Fruit fly (Drosophila melanogaster) whole organism, adult: ENCODE results near the gene CG1273.

Experiments used
- CG11617 ChIP-seq: fragments of 200-800 bp; sonication (Bioruptor generic); optimal IDR thresholded peaks from 2 replicates; lab custom pipeline; 2017; ENCODE audit warnings: mild to moderate bottlenecking, missing biosample characterization, missing genetic modification reagents, missing genetic modification characterization
- CG12768 ChIP-seq: fragments of 200-800 bp; sonication (Bioruptor generic); optimal IDR thresholded peaks from 2 replicates; lab custom pipeline; 2017; ENCODE audit warnings: missing biosample characterization, missing genetic modification characterization, mild to moderate bottlenecking, moderate library complexity, missing genetic modification reagents
- CG14711 ChIP-seq: fragments of 200-800 bp; sonication (Bioruptor generic); optimal IDR thresholded peaks from 2 replicates; lab custom pipeline; 2018; ENCODE audit warnings: missing biosample characterization, mild to moderate bottlenecking, missing genetic modification characterization, moderate library complexity
- CG1620 ChIP-seq: fragments of 200-800 bp; sonication (Bioruptor generic); optimal IDR thresholded peaks from 2 replicates; lab custom pipeline; 2016; ENCODE audit warnings: missing biosample characterization, missing genetic modification characterization
- CG33017 ChIP-seq: fragments of 200-800 bp; sonication (Bioruptor generic); optimal IDR thresholded peaks from 2 replicates; lab custom pipeline; 2018; ENCODE audit warnings: missing biosample characterization, mild to moderate bottlenecking, missing genetic modification characterization, moderate library complexity
- CG5204 ChIP-seq: fragments of 200-800 bp; sonication (Bioruptor generic); optimal IDR thresholded peaks from 2 replicates; lab custom pipeline; 2016; ENCODE audit warnings: missing biosample characterization, missing genetic modification characterization
- CG7045 ChIP-seq: fragments of 200-800 bp; sonication (Bioruptor generic); optimal IDR thresholded peaks from 2 replicates; lab custom pipeline; 2017; ENCODE audit warnings: missing biosample characterization, mild to moderate bottlenecking, missing genetic modification characterization
- CG7101 ChIP-seq: fragments of 200-800 bp; sonication (Bioruptor generic); optimal IDR thresholded peaks from 2 replicates; lab custom pipeline; 2018; ENCODE audit warnings: missing biosample characterization, mild to moderate bottlenecking, missing genetic modification characterization, moderate library complexity
- Clk ChIP-seq: fragments of 200-800 bp; sonication (Bioruptor generic); optimal IDR thresholded peaks from 2 replicates; lab custom pipeline; 2017; ENCODE audit warnings: missing biosample characterization, missing genetic modification characterization
- Crg-1 ChIP-seq: fragments of 200-800 bp; sonication (Bioruptor generic); optimal IDR thresholded peaks from 2 replicates; lab custom pipeline; 2016; ENCODE audit warnings: missing biosample characterization, missing genetic modification characterization
- Hr96 ChIP-seq: fragments of 200-800 bp; sonication (Bioruptor generic); optimal IDR thresholded peaks from 2 replicates; lab custom pipeline; 2016; ENCODE audit warnings: missing biosample characterization, missing genetic modification characterization
- Mnt ChIP-seq: fragments of 200-800 bp; sonication (Bioruptor generic); optimal IDR thresholded peaks from 2 replicates; lab custom pipeline; 2016; ENCODE audit warnings: missing biosample characterization, mild to moderate bottlenecking, missing genetic modification characterization
- bab1 ChIP-seq: fragments of 200-800 bp; sonication (Bioruptor generic); optimal IDR thresholded peaks from 3 replicates; lab custom pipeline; 2019; ENCODE audit warnings: missing biosample characterization, mild to moderate bottlenecking, missing genetic modification characterization, moderate library complexity
- cic ChIP-seq: fragments of 200-800 bp; sonication (Bioruptor generic); optimal IDR thresholded peaks from 2 replicates; lab custom pipeline; 2017; ENCODE audit warnings: missing biosample characterization, mild to moderate bottlenecking, missing genetic modification characterization, moderate library complexity
- cnc ChIP-seq, 2 experiments: fragments of >200 bp; optimal IDR thresholded peaks; 2 replicates each; lab custom pipeline; 2017
- kay ChIP-seq: fragments of 200-800 bp; sonication (Bioruptor generic); peaks from one replicate; lab custom pipeline; 2016; ENCODE audit warnings: missing biosample characterization, missing genetic modification characterization, borderline replicate concordance
- ovo ChIP-seq: fragments of 200-800 bp; sonication (Bioruptor generic); optimal IDR thresholded peaks from 2 replicates; lab custom pipeline; 2016; ENCODE audit warnings: missing biosample characterization, missing genetic modification characterization
- pad ChIP-seq: fragments of 200-800 bp; sonication (Bioruptor generic); optimal IDR thresholded peaks from 3 replicates; lab custom pipeline; 2017; ENCODE audit warnings: missing biosample characterization, missing genetic modification characterization, mild to moderate bottlenecking, moderate library complexity, missing genetic modification reagents
- tj ChIP-seq: fragments of 200-800 bp; sonication (Bioruptor generic); optimal IDR thresholded peaks from 3 replicates; lab custom pipeline; 2017; ENCODE audit warnings: missing biosample characterization, mild to moderate bottlenecking, missing genetic modification characterization, moderate library complexity
- toe ChIP-seq: fragments of 200-800 bp; sonication (Bioruptor generic); optimal IDR thresholded peaks from 2 replicates; lab custom pipeline; 2016; ENCODE audit warnings: missing biosample characterization, missing genetic modification characterization

CG1273 gene

dm6 chr3L:4254301-4254834 is 9.2 kb upstream of the CG1273 start, which contains the start of the genes ago and CG1265:
Gene ago (minus strand): TSS chr3L:4254306.
Gene CG1265 (plus strand): TSS chr3L:4254776.
- TF ChIP-seq cnc (optimal IDR thresholded peaks at IDR 0.05; lab: Kevin White, UChicago) (no peak), Crg-1 (GFP tag; lab: Kevin White, UChicago) (peak; percentile 25), Mnt (no peak), toe (GFP tag; lab: Kevin White, UChicago) (peak; percentile 41), CG12768 (GFP tag; lab: Kevin White, UChicago) (no peak), CG11617 (peak; percentile 59), cic (GFP tag; lab: Kevin White, UChicago) (no peak), CG7101 (tag; lab: Kevin White, UChicago) (peak; percentile 73), ovo (peak; percentile 5), Hr96 (GFP tag; lab: Kevin White, UChicago) (no peak), CG1620 (peak; percentile 19), kay (GFP tag; lab: Kevin White, UChicago) (no peak), CG33017 (tag; lab: Kevin White, UChicago) (peak; percentile 42), pad (GFP tag; lab: Kevin White, UChicago) (peak; percentile 44), bab1 (GFP tag; lab: Kevin White, UChicago) (peak; percentile 40), tj (GFP tag; lab: Kevin White, UChicago) (peak; percentile 35), CG5204 (no peak), CG14711 (tag; lab: Kevin White, UChicago) (peak; percentile 64), CG7045 (peak; percentile 50), Clk (GFP tag; lab: Kevin White, UChicago) (no peak)

DNA sequence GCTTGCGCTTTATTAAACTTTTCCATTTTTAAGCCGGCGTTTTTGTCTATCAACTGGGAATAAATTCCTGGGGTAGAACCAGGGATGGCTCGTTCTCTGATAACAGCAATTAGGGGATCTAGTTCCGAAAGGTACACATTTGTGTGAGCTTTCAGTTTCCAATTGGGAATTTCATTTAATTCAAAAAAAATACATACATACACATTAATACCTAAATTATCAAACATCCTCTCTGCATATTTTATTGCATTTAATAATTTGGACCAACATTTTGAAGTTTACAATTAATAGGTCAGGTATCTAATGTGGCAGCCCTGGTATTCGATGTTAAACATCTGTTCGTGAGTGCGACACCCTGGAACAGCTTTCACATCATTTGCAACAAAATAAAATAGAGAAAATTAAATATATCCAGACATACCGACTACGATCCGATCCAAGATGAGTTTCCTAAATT is 4.4 kb upstream of the CG1273 start, which contains the start of the genes CG15011 and CG1309:
Gene CG15011 (minus strand): TSS at position 51 of the 457 bp plus-strand sequence.
Gene CG1309 (plus strand): TSS at position 329 of the 457 bp plus-strand sequence.
- TF ChIP-seq CG33017 (tag; lab: Kevin White, UChicago) (peak; percentile 76), ovo (peak; percentile 33), bab1 (GFP tag; lab: Kevin White, UChicago) (peak; percentile 87), kay (GFP tag; lab: Kevin White, UChicago) (no peak), Crg-1 (GFP tag; lab: Kevin White, UChicago) (peak; percentile 87), Hr96 (GFP tag; lab: Kevin White, UChicago) (peak; percentile 81), Mnt (peak; percentile 72), CG11617 (peak; percentile 86), toe (GFP tag; lab: Kevin White, UChicago) (peak; percentile 93), CG7045 (peak; percentile 74), CG5204 (no peak), pad (GFP tag; lab: Kevin White, UChicago) (peak; percentile 66), tj (GFP tag; lab: Kevin White, UChicago) (peak; percentile 60), cnc (optimal IDR thresholded peaks at IDR 0.05; lab: Kevin White, UChicago) (no peak), Clk (GFP tag; lab: Kevin White, UChicago) (peak; percentile 64), CG14711 (tag; lab: Kevin White, UChicago) (peak; percentile 75), CG12768 (GFP tag; lab: Kevin White, UChicago) (peak; percentile 81), CG1620 (peak; percentile 85), CG7101 (tag; lab: Kevin White, UChicago) (peak; percentile 84), cic (GFP tag; lab: Kevin White, UChicago) (peak; percentile 31)

DNA sequence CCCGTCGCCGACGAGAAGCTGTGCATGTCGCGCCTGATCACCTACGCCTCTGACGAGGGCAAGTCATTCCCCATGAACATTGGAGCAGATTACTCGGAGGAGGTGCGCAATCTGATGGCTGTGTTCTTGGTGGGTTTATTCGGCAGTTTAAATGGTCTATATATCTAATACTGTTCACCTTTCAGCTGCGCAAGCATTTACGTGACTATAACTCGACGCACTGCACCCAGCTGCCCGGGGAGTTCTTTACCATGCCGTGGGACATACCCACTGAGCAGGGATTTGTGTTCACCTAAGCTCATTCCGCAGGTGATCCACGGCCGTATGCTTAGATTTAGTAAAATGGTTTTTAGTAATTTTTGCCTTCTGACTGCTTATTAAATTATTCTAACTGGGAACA is 2.3 kb upstream of the CG1273 start:
- TF ChIP-seq tj (GFP tag; lab: Kevin White, UChicago) (no peak), CG7045 (no peak), kay (GFP tag; lab: Kevin White, UChicago) (no peak), pad (GFP tag; lab: Kevin White, UChicago) (no peak), Clk (GFP tag; lab: Kevin White, UChicago) (no peak), Crg-1 (GFP tag; lab: Kevin White, UChicago) (no peak)

DNA sequence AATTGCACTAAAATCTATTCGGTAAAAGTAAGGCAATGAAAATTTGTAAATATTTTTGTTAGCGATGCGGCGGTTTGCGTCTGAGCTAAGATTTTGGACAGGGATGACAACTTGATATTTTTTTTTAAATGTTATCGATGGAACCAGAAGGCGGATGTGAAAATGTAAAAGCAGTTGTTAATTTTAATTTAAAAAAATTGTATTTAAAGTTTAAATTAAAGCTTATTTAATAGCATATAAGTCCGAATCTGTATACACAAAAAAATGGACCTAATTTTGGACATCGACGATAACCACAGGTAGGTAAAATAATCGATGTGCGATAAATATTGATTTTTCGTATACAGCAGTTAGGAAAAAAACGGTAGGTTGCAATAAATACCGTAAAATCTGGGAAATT is 1.1 kb upstream of the CG1273 start, which contains the start of the genes CG11586 and VhaM9.7-a:
Gene CG11586 (minus strand): TSS at position 87 of the 400 bp plus-strand sequence.
Gene VhaM9.7-a (plus strand): TSS at position 322 of the 400 bp plus-strand sequence.
- no peak for TF ChIP-seq CG1620
- no peak for TF ChIP-seq CG33017 (tag; lab: Kevin White, UChicago)
- TF ChIP-seq CG11617, result peak; percentile 29
- TF ChIP-seq ovo, result no peak
- TF ChIP-seq CG7101 (tag; lab: Kevin White, UChicago), result peak; percentile 30
- peak; percentile 39 for TF ChIP-seq bab1 (GFP tag; lab: Kevin White, UChicago)
- TF ChIP-seq toe (GFP tag; lab: Kevin White, UChicago), result no peak
- TF ChIP-seq CG5204, result peak; percentile 40
- TF ChIP-seq Mnt, result peak; percentile 39
- no peak for TF ChIP-seq Crg-1 (GFP tag; lab: Kevin White, UChicago)
- TF ChIP-seq kay (GFP tag; lab: Kevin White, UChicago), result no peak
- TF ChIP-seq CG14711 (tag; lab: Kevin White, UChicago), result peak; percentile 35
- TF ChIP-seq CG12768 (GFP tag; lab: Kevin White, UChicago), result no peak
- TF ChIP-seq pad (GFP tag; lab: Kevin White, UChicago), result no peak
- no peak for TF ChIP-seq Clk (GFP tag; lab: Kevin White, UChicago)
- TF ChIP-seq tj (GFP tag; lab: Kevin White, UChicago), result no peak
- no peak for TF ChIP-seq CG7045
- no peak for TF ChIP-seq cic (GFP tag; lab: Kevin White, UChicago)
- no peak for TF ChIP-seq cnc (optimal IDR thresholded peaks at IDR 0.05; lab: Kevin White, UChicago)
- TF ChIP-seq Hr96 (GFP tag; lab: Kevin White, UChicago), result no peak

dm6 chr3L:4264963-4265362 is 1.4 kb downstream of the CG1273 start:
- TF ChIP-seq kay (GFP tag; lab: Kevin White, UChicago) (no peak), CG5204 (no peak), toe (GFP tag; lab: Kevin White, UChicago) (no peak), CG14711 (tag; lab: Kevin White, UChicago) (no peak), bab1 (GFP tag; lab: Kevin White, UChicago) (no peak), Clk (GFP tag; lab: Kevin White, UChicago) (no peak), CG7045 (no peak), CG1620 (no peak), Hr96 (GFP tag; lab: Kevin White, UChicago) (no peak)
